Worm (Caenorhabditis elegans) whole organism, L4/young adult: Measurements from ENCODE around the gene ZK418.10.

ENCODE experiments used
- W03F9.2 ChIP-seq: fragments of 150-350 bp; optimal IDR thresholded peaks from 2 replicates; lab custom pipeline; 2014; ENCODE audit warnings: missing biosample characterization, missing genetic modification characterization
- him-1 ChIP-seq: sonication (generic microtip); optimal IDR thresholded peaks from 2 replicates; lab custom pipeline; 2016; ENCODE audit warnings: missing genotype, missing genetic modification reagents, missing genetic modification characterization, missing compliant biosample characterization

- TF ChIP-seq him-1 (tag; lab: Kevin White, UChicago), result no peak
- TF ChIP-seq W03F9.2 (tag; lab: Kevin White, UChicago), result peak; percentile 81
These were observed 2.7 kb downstream of the ZK418.10 start, which contains the start of gene fubl-2 for ce11 chrIII:7087691-7088323.
